Worm (Caenorhabditis elegans) whole organism, L1 larva: ENCODE measurements around the gene C07G1.6.

ENCODE experiments used
- ama-1 ChIP-seq: fragments of 150-350 bp; optimal IDR thresholded peaks from 2 replicates; lab custom pipeline; 2014
- elt-2 ChIP-seq: sonication (generic microtip); optimal IDR thresholded peaks from 2 replicates; lab custom pipeline; 2016; ENCODE audit warnings: missing genetic modification characterization, mild to moderate bottlenecking, inconsistent platforms, missing compliant biosample characterization, missing genetic modification reagents
- fos-1 ChIP-seq: fragments of 150-350 bp; optimal IDR thresholded peaks from 2 replicates; lab custom pipeline; 2014; ENCODE audit warnings: missing biosample characterization, missing genetic modification characterization
- lin-15B ChIP-seq: fragments of 150-350 bp; sonication (generic microtip); optimal IDR thresholded peaks from 3 replicates; lab custom pipeline; 2014; ENCODE audit warnings: missing biosample characterization, missing genetic modification characterization
- mdl-1 ChIP-seq, 2 experiments: fragments of 150-350 bp; optimal IDR thresholded peaks; 2 replicates each; lab custom pipeline; 2014 to 2017; ENCODE audit warnings: missing biosample characterization in 2 of 2, missing genetic modification characterization in 2 of 2, inconsistent platforms in 1 of 2
- mep-1 ChIP-seq: fragments of 150-350 bp; optimal IDR thresholded peaks from 2 replicates; lab custom pipeline; 2014; ENCODE audit warnings: missing biosample characterization, missing genetic modification characterization
- pag-3 ChIP-seq: sonication (generic microtip); optimal IDR thresholded peaks from 2 replicates; lab custom pipeline; 2017; ENCODE audit warnings: missing genetic modification characterization, mild to moderate bottlenecking, missing compliant biosample characterization, antibody characterized with exemption, borderline replicate concordance; ENCODE audit not compliant: insufficient read depth
- snpc-4 ChIP-seq: fragments of 150-350 bp; optimal IDR thresholded peaks from 2 replicates; lab custom pipeline; 2014; ENCODE audit warnings: missing biosample characterization, missing genetic modification characterization
- unc-62 ChIP-seq: fragments of 150-350 bp; optimal IDR thresholded peaks from 2 replicates; lab custom pipeline; 2014; ENCODE audit warnings: missing biosample characterization, missing genetic modification reagents, missing genetic modification characterization

ce11 chrIV:8208855-8209254 lies 1.3 kb downstream of the C07G1.6 start:
- no peak for TF ChIP-seq mep-1
- no peak for TF ChIP-seq pag-3
- TF ChIP-seq mdl-1 (tag; optimal IDR thresholded peaks at IDR 0.05; lab: Kevin White, UChicago): no peak
- TF ChIP-seq ama-1 (lab: Kevin White, UChicago): no peak
- TF ChIP-seq fos-1 (tag; lab: Kevin White, UChicago): no peak
- TF ChIP-seq elt-2 (tag; lab: Kevin White, UChicago): no peak
- TF ChIP-seq lin-15B: no peak
- no peak for TF ChIP-seq snpc-4 (tag; lab: Kevin White, UChicago)
- no peak for TF ChIP-seq unc-62
